Worm (Caenorhabditis elegans) whole organism, young adult: ENCODE results near the gene F11D11.3.

Experiments used
- B0336.3 ChIP-seq: fragments of 200-800 bp; sonication (Bioruptor generic); IDR thresholded peaks from 2 replicates; pipeline ENCODE4 v1.3.6; 2022; ENCODE audit warnings: missing genetic modification characterization, missing compliant biosample characterization
- C17E4.6 ChIP-seq: fragments of 200-800 bp; sonication (Bioruptor generic); IDR thresholded peaks from 2 replicates; pipeline ENCODE4 v1.3.6; 2022; ENCODE audit warnings: missing genetic modification reagents, missing genetic modification characterization, missing compliant biosample characterization
- F57C9.4 ChIP-seq: sonication (generic microtip); optimal IDR thresholded peaks from 2 replicates; lab custom pipeline; 2017; ENCODE audit warnings: mild to moderate bottlenecking, missing genetic modification characterization, missing compliant biosample characterization
- K11D2.4 ChIP-seq: fragments of 200-800 bp; sonication (Bioruptor generic); IDR thresholded peaks from 2 replicates; pipeline ENCODE4 v1.3.6; 2022; ENCODE audit warnings: missing genetic modification reagents, missing genetic modification characterization, missing compliant biosample characterization
- ZK185.1 ChIP-seq: sonication (generic microtip); optimal IDR thresholded peaks from 2 replicates; lab custom pipeline; 2016; ENCODE audit warnings: mild to moderate bottlenecking, missing genetic modification characterization, missing compliant biosample characterization; ENCODE audit not compliant: poor library complexity, severe bottlenecking
- akir-1 ChIP-seq: fragments of 200-800 bp; sonication (Bioruptor generic); optimal IDR thresholded peaks from 2 replicates; lab custom pipeline; 2018; ENCODE audit warnings: mild to moderate bottlenecking, missing genetic modification characterization, moderate library complexity, missing compliant biosample characterization
- aptf-3 ChIP-seq: fragments of 200-800 bp; sonication (Bioruptor generic); IDR thresholded peaks from 2 replicates; pipeline ENCODE4 v1.3.6; 2022; ENCODE audit warnings: missing genetic modification characterization, missing compliant biosample characterization
- attf-3 ChIP-seq: fragments of 200-800 bp; sonication (Bioruptor generic); conservative IDR thresholded peaks from 2 replicates; pipeline ENCODE4 v1.3.6; 2022; ENCODE audit warnings: missing genetic modification reagents, missing genetic modification characterization, missing compliant biosample characterization
- attf-6 ChIP-seq: fragments of 200-800 bp; sonication (Bioruptor generic); IDR thresholded peaks from 2 replicates; pipeline ENCODE4 v1.3.6; 2022; ENCODE audit warnings: missing genetic modification reagents, missing genetic modification characterization, missing compliant biosample characterization
- cebp-2 ChIP-seq: fragments of 200-800 bp; sonication (Bioruptor generic); IDR thresholded peaks from 2 replicates; pipeline ENCODE4 v1.3.6; 2022; ENCODE audit warnings: missing genetic modification characterization, missing compliant biosample characterization
- ceh-58 ChIP-seq: fragments of 200-800 bp; sonication (Bioruptor generic); IDR thresholded peaks from 2 replicates; pipeline ENCODE4 v1.3.6; 2022; ENCODE audit warnings: missing genetic modification characterization, missing compliant biosample characterization
- egl-44 ChIP-seq: fragments of 200-800 bp; sonication (Bioruptor generic); IDR thresholded peaks from 2 replicates; pipeline ENCODE4 v1.3.6; 2022; ENCODE audit warnings: missing genetic modification reagents, missing genetic modification characterization, missing compliant biosample characterization
- ets-4 ChIP-seq: fragments of 200-800 bp; sonication (Bioruptor generic); optimal IDR thresholded peaks from 2 replicates; lab custom pipeline; 2018; ENCODE audit warnings: mild to moderate bottlenecking, missing genetic modification characterization, missing compliant biosample characterization
- hmg-20 ChIP-seq: fragments of 200-800 bp; sonication (Bioruptor generic); IDR thresholded peaks from 2 replicates; pipeline ENCODE4 v1.3.6; 2022; ENCODE audit warnings: missing genetic modification reagents, missing genetic modification characterization, missing compliant biosample characterization
- let-526 ChIP-seq: fragments of 200-800 bp; sonication (Bioruptor generic); IDR thresholded peaks from 2 replicates; pipeline ENCODE4 v1.3.6; 2022; ENCODE audit warnings: missing genetic modification reagents, missing genetic modification characterization, missing compliant biosample characterization
- mel-28 ChIP-seq: sonication (generic microtip); optimal IDR thresholded peaks from 2 replicates; lab custom pipeline; 2016; ENCODE audit warnings: borderline replicate concordance, mild to moderate bottlenecking, missing genetic modification characterization, missing compliant biosample characterization
- nfya-1 ChIP-seq: sonication (generic microtip); optimal IDR thresholded peaks from 2 replicates; lab custom pipeline; 2017; ENCODE audit warnings: antibody characterized with exemption, missing compliant biosample characterization, missing genetic modification characterization, borderline replicate concordance; ENCODE audit not compliant: insufficient read depth
- zfh-2 ChIP-seq: fragments of 200-800 bp; sonication (Bioruptor generic); conservative IDR thresholded peaks from 2 replicates; pipeline ENCODE4 v1.3.6; 2022; ENCODE audit warnings: missing genetic modification reagents, missing genetic modification characterization, missing compliant biosample characterization

The F11D11.3 gene

ce11 chrV:18709203-18709860 is 50.7 kb downstream of the F11D11.3 start, which contains the start of gene Y17D7C.6:
Gene Y17D7C.6 (plus strand): TSS chrV:18709810.
- no peak for TF ChIP-seq attf-6 (GFP tag; lab: Robert Waterston, UW)
- no peak for TF ChIP-seq C17E4.6 (GFP tag; lab: Robert Waterston, UW)
- 0 out of 2 replicates have a peak, but pooled peaks have one; percentile 65 for TF ChIP-seq aptf-3
- TF ChIP-seq akir-1 (GFP tag; lab: Kevin White, UChicago): no peak
- TF ChIP-seq hmg-20 (GFP tag; lab: Robert Waterston, UW): no peak
- no peak for TF ChIP-seq K11D2.4 (GFP tag; lab: Robert Waterston, UW)
- no peak for TF ChIP-seq mel-28 (tag; lab: Kevin White, UChicago)
- TF ChIP-seq ceh-58 (GFP tag; lab: Robert Waterston, UW): 0 out of 2 replicates have a peak, but pooled peaks have one; percentile 86
- 0 out of 2 replicates have a peak, but pooled peaks have one; percentile 7 for TF ChIP-seq cebp-2 (GFP tag; lab: Robert Waterston, UW)
- no peak for TF ChIP-seq ets-4 (GFP tag; lab: Kevin White, UChicago)
- TF ChIP-seq F57C9.4 (tag; lab: Kevin White, UChicago): no peak
- TF ChIP-seq B0336.3 (GFP tag; lab: Robert Waterston, UW): no peak
- no peak for TF ChIP-seq ZK185.1
- TF ChIP-seq let-526 (GFP tag; lab: Robert Waterston, UW): no peak
- peak; percentile 23; the same call in 1 of the 2 replicates for TF ChIP-seq egl-44
- peak; percentile 69 for TF ChIP-seq zfh-2 (GFP tag; lab: Robert Waterston, UW)

DNA sequence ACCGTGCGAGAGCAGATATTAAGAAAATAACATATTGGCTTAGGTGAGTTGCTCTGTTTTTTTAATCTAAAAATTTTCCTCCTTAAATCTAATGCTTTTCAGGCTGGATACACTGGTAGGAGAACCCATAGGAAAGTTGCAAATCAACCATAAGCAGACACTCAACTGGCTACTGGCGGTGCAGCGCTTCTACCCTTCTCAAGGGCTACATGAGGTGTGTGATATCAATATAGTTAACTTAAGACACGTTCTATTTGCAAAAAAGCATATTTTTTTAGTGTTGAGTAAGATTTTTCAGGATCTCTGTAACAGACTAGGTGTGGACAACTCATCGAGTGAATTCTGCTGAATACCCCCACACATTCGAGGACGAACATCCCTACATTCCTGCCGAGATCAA is 52.1 kb downstream of the F11D11.3 start:
- TF ChIP-seq F57C9.4 (tag; lab: Kevin White, UChicago) (peak; percentile 30), nfya-1 (tag; lab: Kevin White, UChicago) (peak; percentile 59), ceh-58 (GFP tag; lab: Robert Waterston, UW) (peak; percentile 59; the same call in 1 of the 2 replicates), attf-3 (GFP tag; lab: Robert Waterston, UW) (no peak)
- TF ChIP-seq, all 124 proteins: peak for 3
